Fruit fly (Drosophila melanogaster) whole organism, adult: ENCODE data around the gene CG33721.

Source experiments
- CG11617 ChIP-seq: fragments of 200-800 bp; sonication (Bioruptor generic); optimal IDR thresholded peaks from 2 replicates; lab custom pipeline; 2017; ENCODE audit warnings: mild to moderate bottlenecking, missing biosample characterization, missing genetic modification reagents, missing genetic modification characterization
- CG12768 ChIP-seq: fragments of 200-800 bp; sonication (Bioruptor generic); optimal IDR thresholded peaks from 2 replicates; lab custom pipeline; 2017; ENCODE audit warnings: missing biosample characterization, missing genetic modification characterization, mild to moderate bottlenecking, moderate library complexity, missing genetic modification reagents
- CG14711 ChIP-seq: fragments of 200-800 bp; sonication (Bioruptor generic); optimal IDR thresholded peaks from 2 replicates; lab custom pipeline; 2018; ENCODE audit warnings: missing biosample characterization, mild to moderate bottlenecking, missing genetic modification characterization, moderate library complexity
- CG1620 ChIP-seq: fragments of 200-800 bp; sonication (Bioruptor generic); optimal IDR thresholded peaks from 2 replicates; lab custom pipeline; 2016; ENCODE audit warnings: missing biosample characterization, missing genetic modification characterization
- CG33017 ChIP-seq: fragments of 200-800 bp; sonication (Bioruptor generic); optimal IDR thresholded peaks from 2 replicates; lab custom pipeline; 2018; ENCODE audit warnings: missing biosample characterization, mild to moderate bottlenecking, missing genetic modification characterization, moderate library complexity
- CG5204 ChIP-seq: fragments of 200-800 bp; sonication (Bioruptor generic); optimal IDR thresholded peaks from 2 replicates; lab custom pipeline; 2016; ENCODE audit warnings: missing biosample characterization, missing genetic modification characterization
- CG7045 ChIP-seq: fragments of 200-800 bp; sonication (Bioruptor generic); optimal IDR thresholded peaks from 2 replicates; lab custom pipeline; 2017; ENCODE audit warnings: missing biosample characterization, mild to moderate bottlenecking, missing genetic modification characterization
- CG7101 ChIP-seq: fragments of 200-800 bp; sonication (Bioruptor generic); optimal IDR thresholded peaks from 2 replicates; lab custom pipeline; 2018; ENCODE audit warnings: missing biosample characterization, mild to moderate bottlenecking, missing genetic modification characterization, moderate library complexity
- Clk ChIP-seq: fragments of 200-800 bp; sonication (Bioruptor generic); optimal IDR thresholded peaks from 2 replicates; lab custom pipeline; 2017; ENCODE audit warnings: missing biosample characterization, missing genetic modification characterization
- Crg-1 ChIP-seq: fragments of 200-800 bp; sonication (Bioruptor generic); optimal IDR thresholded peaks from 2 replicates; lab custom pipeline; 2016; ENCODE audit warnings: missing biosample characterization, missing genetic modification characterization
- Hr96 ChIP-seq: fragments of 200-800 bp; sonication (Bioruptor generic); optimal IDR thresholded peaks from 2 replicates; lab custom pipeline; 2016; ENCODE audit warnings: missing biosample characterization, missing genetic modification characterization
- Mnt ChIP-seq: fragments of 200-800 bp; sonication (Bioruptor generic); optimal IDR thresholded peaks from 2 replicates; lab custom pipeline; 2016; ENCODE audit warnings: missing biosample characterization, mild to moderate bottlenecking, missing genetic modification characterization
- bab1 ChIP-seq: fragments of 200-800 bp; sonication (Bioruptor generic); optimal IDR thresholded peaks from 3 replicates; lab custom pipeline; 2019; ENCODE audit warnings: missing biosample characterization, mild to moderate bottlenecking, missing genetic modification characterization, moderate library complexity
- cic ChIP-seq: fragments of 200-800 bp; sonication (Bioruptor generic); optimal IDR thresholded peaks from 2 replicates; lab custom pipeline; 2017; ENCODE audit warnings: missing biosample characterization, mild to moderate bottlenecking, missing genetic modification characterization, moderate library complexity
- cnc ChIP-seq, 2 experiments: fragments of >200 bp; optimal IDR thresholded peaks; 2 replicates each; lab custom pipeline; 2017
- kay ChIP-seq: fragments of 200-800 bp; sonication (Bioruptor generic); peaks from one replicate; lab custom pipeline; 2016; ENCODE audit warnings: missing biosample characterization, missing genetic modification characterization, borderline replicate concordance
- ovo ChIP-seq: fragments of 200-800 bp; sonication (Bioruptor generic); optimal IDR thresholded peaks from 2 replicates; lab custom pipeline; 2016; ENCODE audit warnings: missing biosample characterization, missing genetic modification characterization
- pad ChIP-seq: fragments of 200-800 bp; sonication (Bioruptor generic); optimal IDR thresholded peaks from 3 replicates; lab custom pipeline; 2017; ENCODE audit warnings: missing biosample characterization, missing genetic modification characterization, mild to moderate bottlenecking, moderate library complexity, missing genetic modification reagents
- tj ChIP-seq: fragments of 200-800 bp; sonication (Bioruptor generic); optimal IDR thresholded peaks from 3 replicates; lab custom pipeline; 2017; ENCODE audit warnings: missing biosample characterization, mild to moderate bottlenecking, missing genetic modification characterization, moderate library complexity
- toe ChIP-seq: fragments of 200-800 bp; sonication (Bioruptor generic); optimal IDR thresholded peaks from 2 replicates; lab custom pipeline; 2016; ENCODE audit warnings: missing biosample characterization, missing genetic modification characterization

CG33721 gene

DNA sequence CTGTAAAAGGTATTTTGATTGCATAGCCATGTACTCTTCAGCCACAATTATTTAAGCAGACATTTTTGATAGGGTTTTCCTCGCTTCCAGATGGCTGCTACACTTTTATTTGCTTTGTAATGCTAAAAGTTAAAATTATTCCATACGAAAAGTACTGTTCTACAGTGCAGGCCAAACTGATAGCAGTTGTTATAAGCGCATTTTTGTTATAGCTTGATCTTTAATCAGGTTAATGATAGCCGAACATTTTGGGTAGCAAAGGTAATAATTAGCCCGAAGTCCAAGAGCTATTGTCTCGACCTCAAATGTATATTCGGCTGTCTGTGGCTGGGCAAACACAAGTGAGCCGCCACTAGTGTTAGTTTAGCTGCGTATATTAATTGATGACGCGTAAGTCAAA, 27.1 kb downstream of the CG33721 start:
- TF ChIP-seq CG11617 (GFP tag; lab: Kevin White, UChicago): no peak
- TF ChIP-seq pad (GFP tag; lab: Kevin White, UChicago): no peak
- TF ChIP-seq Crg-1: no peak
- TF ChIP-seq Clk (GFP tag; lab: Kevin White, UChicago): no peak
- TF ChIP-seq ovo (GFP tag; lab: Kevin White, UChicago): no peak

DNA sequence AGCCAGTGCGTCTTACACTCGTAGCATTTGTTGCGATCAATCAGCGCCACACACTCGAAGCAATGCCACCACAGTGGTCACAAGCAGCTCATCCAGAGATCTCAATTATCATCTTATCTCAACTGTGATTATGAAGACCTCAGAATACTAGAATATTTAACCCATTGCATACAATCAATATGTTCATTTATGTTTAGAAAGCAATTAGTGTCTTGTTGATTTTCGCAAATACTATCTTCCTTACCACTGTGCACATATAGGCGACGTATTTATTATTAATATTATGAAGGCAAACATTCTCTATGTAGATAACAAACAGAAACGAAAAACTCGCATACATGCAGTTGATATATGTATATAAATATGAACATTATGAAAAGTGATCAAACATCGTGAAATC, 27.9 kb downstream of the CG33721 start:
- peak; percentile 15 for TF ChIP-seq Mnt
- TF ChIP-seq Clk (GFP tag; lab: Kevin White, UChicago): no peak
- TF ChIP-seq cnc (optimal IDR thresholded peaks at IDR 0.05; lab: Kevin White, UChicago): no peak
- peak; percentile 80 for TF ChIP-seq CG7101
- peak; percentile 79 for TF ChIP-seq CG33017
- no peak for TF ChIP-seq bab1 (GFP tag; lab: Kevin White, UChicago)
- no peak for TF ChIP-seq CG1620 (GFP tag; lab: Kevin White, UChicago)
- TF ChIP-seq CG12768 (GFP tag; lab: Kevin White, UChicago): peak; percentile 79
- peak; percentile 30 for TF ChIP-seq pad (GFP tag; lab: Kevin White, UChicago)
- TF ChIP-seq Hr96 (GFP tag; lab: Kevin White, UChicago): peak; percentile 26
- TF ChIP-seq CG14711 (tag; lab: Kevin White, UChicago): peak; percentile 76
- no peak for TF ChIP-seq Crg-1
- peak; percentile 29 for TF ChIP-seq cic (GFP tag; lab: Kevin White, UChicago)
- peak; percentile 55 for TF ChIP-seq CG7045 (GFP tag; lab: Kevin White, UChicago)
- TF ChIP-seq tj (GFP tag; lab: Kevin White, UChicago): peak; percentile 33
- no peak for TF ChIP-seq CG5204 (GFP tag; lab: Kevin White, UChicago)
- TF ChIP-seq ovo (GFP tag; lab: Kevin White, UChicago): no peak
- TF ChIP-seq kay: no peak
- TF ChIP-seq CG11617 (GFP tag; lab: Kevin White, UChicago): peak; percentile 63
- peak; percentile 7 for TF ChIP-seq toe (GFP tag; lab: Kevin White, UChicago)

DNA sequence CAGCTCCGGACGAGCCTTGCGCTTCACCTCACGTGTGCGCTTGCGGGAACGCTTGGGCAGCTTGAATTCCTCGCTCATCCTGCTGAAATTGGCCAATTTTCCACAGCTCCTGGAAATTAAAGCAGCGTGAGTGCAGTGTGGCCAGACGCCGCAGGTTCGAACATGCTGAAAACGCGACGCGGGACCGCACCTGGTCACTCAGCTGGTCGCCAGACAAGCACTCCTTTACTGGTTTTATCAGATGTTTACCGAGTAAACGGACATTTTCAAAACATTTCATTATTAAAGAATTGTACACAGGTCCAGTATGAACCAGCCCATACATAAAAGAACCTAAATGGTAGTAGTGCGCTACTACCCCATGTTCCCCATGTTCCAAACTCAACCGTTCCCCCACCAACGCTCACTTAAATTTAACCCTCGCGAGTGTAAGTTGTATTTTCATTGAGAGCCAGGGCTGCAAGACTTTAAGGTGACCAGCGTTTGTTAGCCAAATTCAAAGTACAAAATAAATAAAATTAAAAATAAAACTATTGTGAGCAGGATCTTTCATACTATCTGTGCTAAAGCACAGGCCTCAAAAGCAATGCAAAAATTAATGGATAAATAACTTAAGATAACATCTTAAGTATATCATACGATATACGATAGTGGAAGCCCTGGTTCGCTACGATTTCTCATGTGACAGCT, 31.5 kb downstream of the CG33721 start, which contains the start of the genes JMJD6, CG7071 and Muted:
JMJD6 (minus strand) TSS at position 154 of the 690 bp plus-strand sequence.
CG7071 (plus strand) TSS at position 403 of the 690 bp plus-strand sequence.
Muted (plus strand) TSS at position 403 of the 690 bp plus-strand sequence.
- TF ChIP-seq ovo (GFP tag; lab: Kevin White, UChicago) (peak; percentile 84), Clk (GFP tag; lab: Kevin White, UChicago) (peak; percentile 90), Crg-1 (peak; percentile 88), CG33017 (peak; percentile 90), CG7101 (peak; percentile 95), CG11617 (GFP tag; lab: Kevin White, UChicago) (peak; percentile 91), kay (no peak), CG12768 (GFP tag; lab: Kevin White, UChicago) (peak; percentile 92), CG5204 (GFP tag; lab: Kevin White, UChicago) (no peak), tj (GFP tag; lab: Kevin White, UChicago) (peak; percentile 78), CG14711 (tag; lab: Kevin White, UChicago) (peak; percentile 88), cnc (optimal IDR thresholded peaks at IDR 0.05; lab: Kevin White, UChicago) (no peak), Hr96 (GFP tag; lab: Kevin White, UChicago) (peak; percentile 86), cic (GFP tag; lab: Kevin White, UChicago) (peak; percentile 80), Mnt (peak; percentile 86), toe (GFP tag; lab: Kevin White, UChicago) (peak; percentile 96), CG1620 (GFP tag; lab: Kevin White, UChicago) (peak; percentile 96), CG7045 (GFP tag; lab: Kevin White, UChicago) (peak; percentile 90), pad (GFP tag; lab: Kevin White, UChicago) (peak; percentile 84), bab1 (GFP tag; lab: Kevin White, UChicago) (peak; percentile 94)

DNA sequence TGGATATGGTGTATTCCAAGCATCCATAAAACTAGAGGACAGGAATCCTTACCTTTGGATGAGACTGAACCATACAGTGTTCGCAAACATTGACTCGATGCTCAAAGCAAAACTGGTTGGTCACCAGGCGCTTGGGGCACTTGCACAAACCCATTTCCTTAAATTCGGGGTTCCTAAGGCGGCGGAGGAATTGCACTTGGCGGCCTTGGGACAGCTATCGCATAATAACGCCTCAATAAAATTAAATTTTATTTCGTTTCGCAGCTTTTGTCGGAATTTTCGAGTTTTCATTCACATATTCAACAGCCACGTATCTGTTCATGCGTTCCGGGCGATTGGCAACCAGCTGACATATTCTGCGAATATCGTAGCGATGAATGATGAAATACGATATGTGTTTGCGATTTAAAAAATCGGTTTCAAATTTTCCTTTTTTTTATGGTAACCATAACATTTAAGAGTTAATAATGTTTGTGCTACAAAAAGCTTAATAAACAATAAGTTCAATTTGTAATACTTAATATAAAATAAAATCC, 34.9 kb downstream of the CG33721 start, which contains the start of gene CG5382:
CG5382 (minus strand) TSS at position 324 of the 536 bp plus-strand sequence.
- TF ChIP-seq Hr96 (GFP tag; lab: Kevin White, UChicago) (no peak), bab1 (GFP tag; lab: Kevin White, UChicago) (peak; percentile 72)

DNA sequence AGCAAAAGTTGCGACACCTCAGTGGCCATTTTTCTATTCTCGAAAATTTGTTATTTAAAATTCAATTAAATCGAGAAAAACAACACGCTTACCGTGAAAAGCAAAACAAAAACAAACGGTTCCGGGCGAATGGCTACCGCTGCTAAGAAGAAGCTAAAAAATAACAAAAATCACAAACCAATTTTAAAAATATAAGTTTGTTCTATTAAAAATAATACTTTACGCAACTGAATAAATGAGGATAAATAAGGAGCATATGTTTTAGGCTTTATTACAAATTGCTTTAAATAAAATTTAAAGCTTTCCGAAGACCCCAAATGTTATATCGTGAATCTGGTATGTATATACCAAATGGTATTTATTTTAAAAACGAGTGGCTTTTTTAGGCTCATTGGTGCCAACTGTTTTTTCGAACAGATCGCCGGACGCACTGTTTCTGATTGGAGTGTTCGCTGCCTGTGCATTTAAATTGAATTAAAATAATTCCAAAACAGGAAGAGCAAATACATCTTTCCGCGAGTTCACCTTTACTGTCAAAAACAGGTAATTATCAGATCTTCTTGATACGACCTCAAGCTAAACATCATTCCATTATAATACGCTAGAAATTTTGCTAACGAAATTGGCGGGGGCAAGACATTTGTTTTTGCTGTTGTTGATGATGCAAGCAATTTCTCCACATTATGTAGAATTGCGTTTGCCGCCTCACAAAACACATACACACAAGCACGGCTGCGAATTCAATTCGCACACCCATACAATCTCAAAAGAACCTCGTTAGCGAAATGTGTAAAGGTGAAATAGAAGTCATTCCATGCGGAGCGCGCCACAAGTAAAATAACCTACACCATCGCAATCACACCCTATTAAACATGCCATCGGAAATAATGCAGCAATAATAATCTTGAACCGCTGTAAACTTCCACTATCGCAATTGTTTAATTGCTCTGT, 36.5 kb downstream of the CG33721 start, which contains the start of the genes Polr3F and PyK:
Polr3F (minus strand) TSS at position 248 of the 951 bp plus-strand sequence.
PyK (plus strand) TSS at position 411 of the 951 bp plus-strand sequence.
- TF ChIP-seq CG1620 (GFP tag; lab: Kevin White, UChicago) (peak; percentile 39), pad (GFP tag; lab: Kevin White, UChicago) (peak; percentile 16), toe (GFP tag; lab: Kevin White, UChicago) (peak; percentile 25), kay (no peak), Clk (GFP tag; lab: Kevin White, UChicago) (no peak), cnc (optimal IDR thresholded peaks at IDR 0.05; lab: Kevin White, UChicago) (no peak), Hr96 (GFP tag; lab: Kevin White, UChicago) (peak; percentile 32), CG33017 (no peak), cic (GFP tag; lab: Kevin White, UChicago) (no peak), ovo (GFP tag; lab: Kevin White, UChicago) (peak; percentile 25), bab1 (GFP tag; lab: Kevin White, UChicago) (no peak), Mnt (peak; percentile 34), tj (GFP tag; lab: Kevin White, UChicago) (peak; percentile 95), CG14711 (tag; lab: Kevin White, UChicago) (peak; percentile 52), CG7101 (peak; percentile 48), CG11617 (GFP tag; lab: Kevin White, UChicago) (peak; percentile 35), CG12768 (GFP tag; lab: Kevin White, UChicago) (peak; percentile 37)
